Fruit fly (Drosophila melanogaster) whole organism, embryonic: Measurements from ENCODE around the gene enc.
A peak's percentile ranks its signal among the peaks of the same experiment; 100 is the strongest.

Experiments
- Antp ChIP-seq: fragments of 200-800 bp; sonication (Bioruptor generic); optimal IDR thresholded peaks from 3 replicates; lab custom pipeline; 2016; ENCODE audit warnings: missing biosample characterization, missing genetic modification characterization
- CG10565 ChIP-seq: fragments of 200-800 bp; sonication (Bioruptor generic); optimal IDR thresholded peaks from 3 replicates; lab custom pipeline; 2016; ENCODE audit warnings: missing biosample characterization, mild to moderate bottlenecking, missing genetic modification characterization
- CG11696 ChIP-seq: fragments of 200-800 bp; sonication (Bioruptor generic); IDR thresholded peaks from 2 replicates; pipeline ENCODE4 v1.3.6; 2022; ENCODE audit warnings: missing biosample characterization, missing genetic modification characterization
- CG17802 ChIP-seq: fragments of 200-800 bp; sonication (Bioruptor generic); optimal IDR thresholded peaks from 2 replicates; lab custom pipeline; 2018; ENCODE audit warnings: missing biosample characterization, mild to moderate bottlenecking, missing genetic modification characterization, moderate library complexity
- CG18476 ChIP-seq: fragments of 200-800 bp; sonication (Bioruptor generic); optimal IDR thresholded peaks from 2 replicates; lab custom pipeline; 2016; ENCODE audit warnings: missing biosample characterization, mild to moderate bottlenecking, missing genetic modification characterization
- CG30020 ChIP-seq: fragments of 200-800 bp; optimal IDR thresholded peaks from 2 replicates; lab custom pipeline; 2019; ENCODE audit warnings: missing biosample characterization, mild to moderate bottlenecking, missing genetic modification characterization, moderate library complexity
- CG31224 ChIP-seq: fragments of 200-800 bp; sonication (Bioruptor generic); IDR thresholded peaks from 2 replicates; pipeline ENCODE4 v1.3.6; 2022; ENCODE audit warnings: missing biosample characterization, missing genetic modification characterization
- CG4707 ChIP-seq: fragments of 200-800 bp; sonication (Bioruptor generic); optimal IDR thresholded peaks from 2 replicates; lab custom pipeline; 2018; ENCODE audit warnings: missing biosample characterization, mild to moderate bottlenecking, missing genetic modification characterization, moderate library complexity
- CG4730 ChIP-seq: fragments of 200-800 bp; sonication (Bioruptor generic); IDR thresholded peaks from 2 replicates; pipeline ENCODE4 v1.3.6; 2022; ENCODE audit warnings: missing biosample characterization, missing genetic modification characterization
- CG4820 ChIP-seq: fragments of 200-800 bp; sonication (Bioruptor generic); optimal IDR thresholded peaks from 3 replicates; lab custom pipeline; 2016; ENCODE audit warnings: missing biosample characterization, missing genetic modification characterization
- CG6272 ChIP-seq: fragments of 200-800 bp; sonication (Bioruptor generic); IDR thresholded peaks from 2 replicates; pipeline ENCODE4 v1.3.6; 2022; ENCODE audit warnings: missing biosample characterization, missing genetic modification characterization
- CG7357 ChIP-seq: fragments of 200-800 bp; sonication (Bioruptor generic); IDR thresholded peaks from 3 replicates; pipeline ENCODE4 v1.3.6; 2022; ENCODE audit warnings: missing biosample characterization, missing genetic modification characterization
- CG7556 ChIP-seq: fragments of 200-800 bp; sonication (Bioruptor generic); optimal IDR thresholded peaks from 2 replicates; lab custom pipeline; 2017; ENCODE audit warnings: missing biosample characterization, mild to moderate bottlenecking, missing genetic modification characterization
- CG7963 ChIP-seq: fragments of 200-800 bp; sonication (Bioruptor generic); IDR thresholded peaks from 3 replicates; pipeline ENCODE4 v1.3.6; 2022; ENCODE audit warnings: missing biosample characterization, missing genetic modification characterization; ENCODE audit not compliant: partially characterized antibody
- CG8281 ChIP-seq: fragments of 200-800 bp; sonication (Bioruptor generic); optimal IDR thresholded peaks from 2 replicates; lab custom pipeline; 2018; ENCODE audit warnings: missing biosample characterization, mild to moderate bottlenecking, missing genetic modification characterization, moderate library complexity
- CG8388 ChIP-seq: fragments of 200-800 bp; sonication (Bioruptor generic); optimal IDR thresholded peaks from 2 replicates; lab custom pipeline; 2019; ENCODE audit warnings: missing biosample characterization, mild to moderate bottlenecking, missing genetic modification characterization, moderate library complexity
- CG9876 ChIP-seq: fragments of 200-800 bp; sonication (Bioruptor generic); optimal IDR thresholded peaks from 2 replicates; lab custom pipeline; 2016; ENCODE audit warnings: missing biosample characterization, missing genetic modification characterization
- Chrac-16 ChIP-seq: fragments of 200-800 bp; sonication (Bioruptor generic); optimal IDR thresholded peaks from 3 replicates; lab custom pipeline; 2016; ENCODE audit warnings: missing biosample characterization, missing genetic modification characterization
- CrebB ChIP-seq: fragments of 200-800 bp; sonication (Bioruptor generic); optimal IDR thresholded peaks from 3 replicates; lab custom pipeline; 2018; ENCODE audit warnings: missing biosample characterization, mild to moderate bottlenecking, missing genetic modification characterization
- D ChIP-seq, 2 experiments: fragments of 200-800 bp in 1 of 2; fragments of >200 bp in 1 of 2; sonication (Bioruptor generic) in 1 of 2; optimal IDR thresholded peaks; 2 replicates in 1 of 2; 3 replicates in 1 of 2; lab custom pipeline; 2017; ENCODE audit warnings: mild to moderate bottlenecking in 1 of 2, missing biosample characterization in 1 of 2, missing genetic modification characterization in 1 of 2, missing genetic modification reagents in 1 of 2
- Dip2 ChIP-seq: fragments of 200-800 bp; sonication (Bioruptor generic); IDR thresholded peaks from 2 replicates; pipeline ENCODE4 v1.3.6; 2022; ENCODE audit warnings: missing biosample characterization, missing genetic modification characterization
- Ets97D ChIP-seq: fragments of 200-800 bp; sonication (Bioruptor generic); optimal IDR thresholded peaks from 3 replicates; lab custom pipeline; 2016; ENCODE audit warnings: missing biosample characterization, missing genetic modification characterization
- Gug ChIP-seq: fragments of 200-800 bp; sonication (Bioruptor generic); IDR thresholded peaks from 4 replicates; pipeline ENCODE4 v1.3.6; 2022; ENCODE audit warnings: missing biosample characterization, missing genetic modification characterization
- Mes4 ChIP-seq: fragments of 200-800 bp; sonication (Bioruptor generic); optimal IDR thresholded peaks from 2 replicates; lab custom pipeline; 2016; ENCODE audit warnings: missing biosample characterization, missing genetic modification characterization
- Scr ChIP-seq: fragments of 200-800 bp; sonication (Bioruptor generic); IDR thresholded peaks from 2 replicates; pipeline ENCODE4 v1.3.6; 2022; ENCODE audit warnings: missing biosample characterization, missing genetic modification characterization; ENCODE audit not compliant: partially characterized antibody
- Side ChIP-seq: fragments of 200-800 bp; sonication (Bioruptor generic); optimal IDR thresholded peaks from 2 replicates; lab custom pipeline; 2016; ENCODE audit warnings: missing biosample characterization, missing genetic modification characterization
- ase ChIP-seq: fragments of 200-800 bp; sonication (Bioruptor generic); IDR thresholded peaks from 3 replicates; pipeline ENCODE4 v1.3.6; 2022; ENCODE audit warnings: missing biosample characterization, missing genetic modification characterization
- bsh ChIP-seq, 2 experiments: fragments of 200-800 bp; sonication (Bioruptor generic); optimal IDR thresholded peaks; 2 replicates each; lab custom pipeline; 2017 to 2018; ENCODE audit warnings: mild to moderate bottlenecking in 2 of 2, missing biosample characterization in 2 of 2, missing genetic modification characterization in 2 of 2, moderate library complexity in 1 of 2
- croc ChIP-seq: fragments of 200-800 bp; sonication (Bioruptor generic); conservative IDR thresholded peaks from 3 replicates; pipeline ENCODE4 v1.3.6; 2022; ENCODE audit warnings: missing biosample characterization, missing genetic modification characterization
- crol ChIP-seq: fragments of 200-800 bp; sonication (Bioruptor generic); IDR thresholded peaks from 2 replicates; pipeline ENCODE4 v1.3.6; 2022; ENCODE audit warnings: missing biosample characterization, missing genetic modification characterization
- dm ChIP-seq: fragments of 200-800 bp; sonication (Bioruptor generic); optimal IDR thresholded peaks from 3 replicates; lab custom pipeline; 2016; ENCODE audit warnings: missing biosample characterization, missing genetic modification characterization
- dysf ChIP-seq: fragments of 200-800 bp; sonication (Bioruptor generic); IDR thresholded peaks from 3 replicates; pipeline ENCODE4 v1.3.6; 2022; ENCODE audit warnings: missing biosample characterization, missing genetic modification characterization
- eve ChIP-seq, 2 experiments: fragments of >200 bp; optimal IDR thresholded peaks; 2 replicates each; lab custom pipeline; 2017; ENCODE audit warnings: missing biosample characterization in 2 of 2, missing genetic modification characterization in 2 of 2
- exex ChIP-seq: fragments of 200-800 bp; sonication (Bioruptor generic); optimal IDR thresholded peaks from 4 replicates; lab custom pipeline; 2018; ENCODE audit warnings: missing biosample characterization, mild to moderate bottlenecking, missing genetic modification characterization, moderate library complexity
- eyg ChIP-seq: fragments of 200-800 bp; sonication (Bioruptor generic); optimal IDR thresholded peaks from 3 replicates; lab custom pipeline; 2016; ENCODE audit warnings: missing biosample characterization, missing genetic modification characterization
- her ChIP-seq: fragments of 200-800 bp; sonication (Bioruptor generic); optimal IDR thresholded peaks from 2 replicates; lab custom pipeline; 2016; ENCODE audit warnings: missing biosample characterization, missing genetic modification characterization
- hkb ChIP-seq, 2 experiments: fragments of 200-800 bp in 1 of 2; fragments of >200 bp in 1 of 2; sonication (Bioruptor generic) in 1 of 2; IDR thresholded peaks in 1 of 2; optimal IDR thresholded peaks in 1 of 2; 2 replicates each; pipeline versions ENCODE4 v1.3.6 to Lab custom; 2017 to 2022; ENCODE audit warnings: missing biosample characterization in 1 of 2, missing genetic modification characterization in 1 of 2
- odd ChIP-seq: fragments of 200-800 bp; sonication (Bioruptor generic); optimal IDR thresholded peaks from 2 replicates; lab custom pipeline; 2017; ENCODE audit warnings: missing biosample characterization, mild to moderate bottlenecking, missing genetic modification characterization
- pfk ChIP-seq: fragments of 200-800 bp; sonication (Bioruptor generic); optimal IDR thresholded peaks from 2 replicates; lab custom pipeline; 2018; ENCODE audit warnings: missing biosample characterization, mild to moderate bottlenecking, missing genetic modification characterization, moderate library complexity
- pros ChIP-seq: fragments of 200-800 bp; sonication (Bioruptor generic); optimal IDR thresholded peaks from 3 replicates; lab custom pipeline; 2019; ENCODE audit warnings: missing biosample characterization, mild to moderate bottlenecking, missing genetic modification characterization, moderate library complexity
- psq ChIP-seq: fragments of 200-800 bp; sonication (Bioruptor generic); optimal IDR thresholded peaks from 2 replicates; lab custom pipeline; 2017; ENCODE audit warnings: missing biosample characterization, missing genetic modification characterization
- pum ChIP-seq: fragments of 200-800 bp; sonication (Bioruptor generic); optimal IDR thresholded peaks from 2 replicates; lab custom pipeline; 2016; ENCODE audit warnings: missing biosample characterization, missing genetic modification characterization
- pzg ChIP-seq: fragments of 200-800 bp; sonication (Bioruptor generic); optimal IDR thresholded peaks from 3 replicates; lab custom pipeline; 2018; ENCODE audit warnings: missing biosample characterization, mild to moderate bottlenecking, missing genetic modification characterization, moderate library complexity
- sna ChIP-seq: fragments of 200-800 bp; sonication (Bioruptor generic); IDR thresholded peaks from 2 replicates; pipeline ENCODE4 v1.3.6; 2022; ENCODE audit warnings: missing biosample characterization, missing genetic modification characterization; ENCODE audit not compliant: partially characterized antibody
- so ChIP-seq: fragments of 200-800 bp; sonication (Bioruptor generic); IDR thresholded peaks from 3 replicates; pipeline ENCODE4 v1.3.6; 2022; ENCODE audit warnings: missing biosample characterization, missing genetic modification characterization
- stc ChIP-seq: fragments of 200-800 bp; sonication (Bioruptor generic); IDR thresholded peaks from 2 replicates; pipeline ENCODE4 v1.3.6; 2022; ENCODE audit warnings: missing biosample characterization, missing genetic modification characterization
- twi ChIP-seq: fragments of 200-800 bp; optimal IDR thresholded peaks from 2 replicates; lab custom pipeline; 2019; ENCODE audit warnings: missing biosample characterization, mild to moderate bottlenecking, missing genetic modification characterization, moderate library complexity
- wek ChIP-seq: fragments of 200-800 bp; sonication (Bioruptor generic); optimal IDR thresholded peaks from 3 replicates; lab custom pipeline; 2018; ENCODE audit warnings: missing biosample characterization, mild to moderate bottlenecking, missing genetic modification characterization, moderate library complexity

Gene enc

dm6 chr3L:3814010-3814833, 4.3 kb upstream of the enc start, which contains the start of gene Scsalpha1 (continued):
- TF ChIP-seq wek (GFP tag; lab: Kevin White, UChicago) = peak; percentile 97
- no peak for TF ChIP-seq CG8281 (tag; lab: Kevin White, UChicago)
- TF ChIP-seq pros (GFP tag; lab: Kevin White, UChicago) = no peak
- no peak for TF ChIP-seq CG4820
- no peak for TF ChIP-seq dm (GFP tag; lab: Kevin White, UChicago)
- no peak for TF ChIP-seq eyg (GFP tag; lab: Kevin White, UChicago)
- TF ChIP-seq CG8388 = no peak
- TF ChIP-seq crol (GFP tag; lab: Robert Waterston, UW) = peak; percentile 94
- TF ChIP-seq CG11696 (GFP tag; lab: Robert Waterston, UW) = peak; percentile 40; the same call in 1 of the 2 replicates
- TF ChIP-seq CG7556 (GFP tag; lab: Kevin White, UChicago) = peak; percentile 19
- TF ChIP-seq exex (tag; lab: Kevin White, UChicago) = peak; percentile 69
- TF ChIP-seq bsh (GFP tag; optimal IDR thresholded peaks at IDR 0.05; lab: Kevin White, UChicago) = peak; percentile 38 to 43
- no peak for TF ChIP-seq CG17802 (tag; lab: Kevin White, UChicago)
- TF ChIP-seq CG4730 (GFP tag; lab: Robert Waterston, UW) = no peak
- TF ChIP-seq stc (GFP tag; lab: Robert Waterston, UW) = no peak
- TF ChIP-seq eve (GFP tag; optimal IDR thresholded peaks at IDR 0.05; lab: Kevin White, UChicago) = no peak
- no peak for TF ChIP-seq Mes4 (GFP tag; lab: Kevin White, UChicago)
- peak; percentile 93 for TF ChIP-seq pzg (GFP tag; lab: Kevin White, UChicago)
- TF ChIP-seq Chrac-16 = no peak
- TF ChIP-seq odd (GFP tag; lab: Kevin White, UChicago) = peak; percentile 9
- TF ChIP-seq CG7963 (GFP tag; lab: Robert Waterston, UW) = peak; percentile 100
- TF ChIP-seq CG4707 (GFP tag; lab: Kevin White, UChicago) = no peak
- TF ChIP-seq Ets97D (GFP tag; lab: Kevin White, UChicago) = peak; percentile 40
- no peak for TF ChIP-seq CG31224 (GFP tag; lab: Robert Waterston, UW)
- no peak for TF ChIP-seq CG18476 (GFP tag; lab: Kevin White, UChicago)
- peak; percentile 54; the same call in 2 of the 3 replicates for TF ChIP-seq dysf (GFP tag; lab: Robert Waterston, UW)
- TF ChIP-seq D (optimal IDR thresholded peaks at IDR 0.05; lab: Kevin White, UChicago) = no peak
- no peak for TF ChIP-seq D (GFP tag; optimal IDR thresholded peaks at IDR 0.05; lab: Kevin White, UChicago)
- TF ChIP-seq CG9876 = no peak
- TF ChIP-seq sna (GFP tag; lab: Robert Waterston, UW) = peak; percentile 98
- no peak for TF ChIP-seq CrebB
- TF ChIP-seq psq (GFP tag; lab: Kevin White, UChicago) = no peak
- TF ChIP-seq Antp = no peak
- no peak for TF ChIP-seq her (GFP tag; lab: Kevin White, UChicago)
- TF ChIP-seq Side = no peak
- TF ChIP-seq Gug (GFP tag; lab: Robert Waterston, UW) = peak; percentile 24; the same call in 1 of the 4 replicates
- no peak for TF ChIP-seq hkb (optimal IDR thresholded peaks at IDR 0.05; lab: Kevin White, UChicago)
- peak; percentile 71 for TF ChIP-seq hkb (GFP tag; IDR thresholded peaks at IDR 0.05; lab: Robert Waterston, UW)
- TF ChIP-seq ase (GFP tag; lab: Robert Waterston, UW) = peak; percentile 56; the same call in 1 of the 3 replicates
- 0 out of 3 replicates have a peak, but pooled peaks have one; percentile 33 for TF ChIP-seq so (GFP tag; lab: Robert Waterston, UW)
- no peak for TF ChIP-seq Dip2 (GFP tag; lab: Robert Waterston, UW)
- peak; percentile 98 for TF ChIP-seq Scr (GFP tag; lab: Robert Waterston, UW)
- TF ChIP-seq CG7357 (GFP tag; lab: Robert Waterston, UW) = no peak
- TF ChIP-seq pum (GFP tag; lab: Kevin White, UChicago) = no peak
- no peak for TF ChIP-seq pfk (GFP tag; lab: Kevin White, UChicago)
- TF ChIP-seq CG10565 (GFP tag; lab: Kevin White, UChicago) = no peak
- peak; percentile 65 for TF ChIP-seq CG6272
- TF ChIP-seq twi (tag; lab: Kevin White, UChicago) = no peak
- no peak for TF ChIP-seq croc
- peak; percentile 40 for TF ChIP-seq CG30020
